Fruit fly (Drosophila melanogaster): ENCODE results near the gene Strump.
A peak's percentile ranks its signal among the peaks of the same experiment; 100 is the strongest.

Gene Strump

dm6 chr3L:16157251-16158190 lies 35.7 kb downstream of the Strump start:
- TF ChIP-seq lz (GFP tag; optimal IDR thresholded peaks at IDR 0.05), result peak; percentile 48
- peak; percentile 62 for TF ChIP-seq CG10631 (GFP tag; optimal IDR thresholded peaks at IDR 0.05)
- TF ChIP-seq Blimp-1 (GFP tag; optimal IDR thresholded peaks at IDR 0.05), result no peak
- peak; percentile 39 for TF ChIP-seq Hr39 (GFP tag; optimal IDR thresholded peaks at IDR 0.05)
- TF ChIP-seq CG8319 (GFP tag; optimal IDR thresholded peaks at IDR 0.05), result peak; percentile 40
- TF ChIP-seq CG9139 (GFP tag; optimal IDR thresholded peaks at IDR 0.05), result no peak
- no peak for TF ChIP-seq Hr38 (GFP tag; optimal IDR thresholded peaks at IDR 0.05)
- TF ChIP-seq dac (GFP tag; optimal IDR thresholded peaks at IDR 0.05), result no peak
- TF ChIP-seq Sox15 (GFP tag; optimal IDR thresholded peaks at IDR 0.05), result no peak
- TF ChIP-seq eg (GFP tag; IDR thresholded peaks at IDR 0.05), result peak; percentile 40; the same call in 2 of the 3 replicates
- TF ChIP-seq Met (GFP tag; optimal IDR thresholded peaks at IDR 0.05), result peak; percentile 38
- TF ChIP-seq Ets96B (tag; optimal IDR thresholded peaks at IDR 0.05), result peak; percentile 28
- TF ChIP-seq salr (GFP tag; optimal IDR thresholded peaks at IDR 0.05), result peak in 1 of 2 experiments; percentile 71
- TF ChIP-seq Smox (GFP tag; optimal IDR thresholded peaks at IDR 0.05), result peak; percentile 26
- peak; percentile 33 for TF ChIP-seq CG8632 (GFP tag; optimal IDR thresholded peaks at IDR 0.05)
- TF ChIP-seq Sox102F (GFP tag; optimal IDR thresholded peaks at IDR 0.05), result no peak
- TF ChIP-seq CG31627 (GFP tag; optimal IDR thresholded peaks at IDR 0.05), result peak; percentile 37
- peak; percentile 64 for TF ChIP-seq acj6 (GFP tag; optimal IDR thresholded peaks at IDR 0.05)
- no peak for TF ChIP-seq CG15336 (GFP tag; IDR thresholded peaks at IDR 0.05)
- peak; percentile 7 for TF ChIP-seq CG6792 (GFP tag; optimal IDR thresholded peaks at IDR 0.05)
- no peak for TF ChIP-seq Eip93F (GFP tag; optimal IDR thresholded peaks at IDR 0.05)
- TF ChIP-seq net (GFP tag; optimal IDR thresholded peaks at IDR 0.05), result peak; percentile 16
- peak; percentile 77 for TF ChIP-seq Hr4 (GFP tag; optimal IDR thresholded peaks at IDR 0.05)
- TF ChIP-seq topi (GFP tag; optimal IDR thresholded peaks at IDR 0.05), result peak; percentile 42
- peak; percentile 11 for TF ChIP-seq cyc (GFP tag; optimal IDR thresholded peaks at IDR 0.05)
- peak; percentile 62 for TF ChIP-seq svp (GFP tag)
- TF ChIP-seq esn (GFP tag; optimal IDR thresholded peaks at IDR 0.05), result peak; percentile 40
- TF ChIP-seq Eip78C (GFP tag), result peak; percentile 90
- no peak for TF ChIP-seq fkh (GFP tag; optimal IDR thresholded peaks at IDR 0.05)
- TF ChIP-seq CG34406 (GFP tag; optimal IDR thresholded peaks at IDR 0.05), result peak; percentile 37
- peak; percentile 57 for TF ChIP-seq achi (GFP tag; optimal IDR thresholded peaks at IDR 0.05)
- TF ChIP-seq fd85E (GFP tag; optimal IDR thresholded peaks at IDR 0.05), result no peak
- TF ChIP-seq spab (GFP tag; optimal IDR thresholded peaks at IDR 0.05), result peak; percentile 10
- peak; percentile 84 for TF ChIP-seq CG32006 (GFP tag; optimal IDR thresholded peaks at IDR 0.05)
- peak; percentile 47 for TF ChIP-seq CG10669 (GFP tag; optimal IDR thresholded peaks at IDR 0.05)
- peak; percentile 52; the same call in 1 of the 2 replicates for TF ChIP-seq CG11294 (GFP tag; IDR thresholded peaks at IDR 0.05)
- peak; percentile 59 for TF ChIP-seq Sox14 (GFP tag; optimal IDR thresholded peaks at IDR 0.05)
- TF ChIP-seq CG6854 (GFP tag; optimal IDR thresholded peaks at IDR 0.05), result no peak
- peak; percentile 13 for TF ChIP-seq Ets21C (GFP tag; optimal IDR thresholded peaks at IDR 0.05)
- no peak for TF ChIP-seq fd59A (GFP tag; optimal IDR thresholded peaks at IDR 0.05)
- TF ChIP-seq CG11902 (GFP tag; optimal IDR thresholded peaks at IDR 0.05), result no peak
- TF ChIP-seq CG16779 (tag; optimal IDR thresholded peaks at IDR 0.05), result peak; percentile 52
- peak; percentile 41 for TF ChIP-seq CG11762 (GFP tag; optimal IDR thresholded peaks at IDR 0.05; ENCODE audit: insufficient read depth)
- TF ChIP-seq CG8119 (GFP tag; IDR thresholded peaks at IDR 0.05), result peak; percentile 70
- TF ChIP-seq Lpt (GFP tag; optimal IDR thresholded peaks at IDR 0.05), result peak; percentile 21
- peak; percentile 43 for TF ChIP-seq CG3032 (tag; optimal IDR thresholded peaks at IDR 0.05)
- TF ChIP-seq CG6163 (GFP tag; IDR thresholded peaks at IDR 0.05), result peak; percentile 51; the same call in 1 of the 3 replicates
- TF ChIP-seq Eip75B (GFP tag; optimal IDR thresholded peaks at IDR 0.05), result peak; percentile 62
- TF ChIP-seq dsx (GFP tag; optimal IDR thresholded peaks at IDR 0.05; ENCODE audit: poor library complexity, severe bottlenecking), result peak; percentile 9
- TF ChIP-seq CG3919 (GFP tag; optimal IDR thresholded peaks at IDR 0.05), result peak; percentile 58
